Worm (Caenorhabditis elegans) whole organism, L2 larva: Measurements from ENCODE around the gene Y81B9A.1.

ENCODE experiments used
- C34F6.9 ChIP-seq: fragments of 150-350 bp; optimal IDR thresholded peaks from 2 replicates; lab custom pipeline; 2014; ENCODE audit warnings: missing biosample characterization, missing genetic modification characterization
- F13H6.1 ChIP-seq: sonication (generic microtip); optimal IDR thresholded peaks from 2 replicates; lab custom pipeline; 2016; ENCODE audit warnings: missing genetic modification characterization, missing compliant biosample characterization
- Y55F3AM.14 ChIP-seq: fragments of 200-800 bp; sonication (Bioruptor generic); optimal IDR thresholded peaks from 2 replicates; lab custom pipeline; 2018; ENCODE audit warnings: mild to moderate bottlenecking, missing genetic modification characterization, missing compliant biosample characterization
- alr-1 ChIP-seq: fragments of 150-350 bp; optimal IDR thresholded peaks from 2 replicates; lab custom pipeline; 2014; ENCODE audit warnings: missing biosample characterization, missing genetic modification characterization
- aly-2 ChIP-seq: fragments of 150-350 bp; optimal IDR thresholded peaks from 2 replicates; lab custom pipeline; 2014; ENCODE audit warnings: missing biosample characterization, missing genetic modification characterization
- ama-1 ChIP-seq: fragments of 150-350 bp; optimal IDR thresholded peaks from 2 replicates; lab custom pipeline; 2018; ENCODE audit warnings: inconsistent platforms
- blmp-1 ChIP-seq: sonication (generic microtip); optimal IDR thresholded peaks from 2 replicates; lab custom pipeline; 2017; ENCODE audit warnings: missing genetic modification characterization, mild to moderate bottlenecking, missing compliant biosample characterization, antibody characterized with exemption, moderate library complexity; ENCODE audit not compliant: insufficient read depth
- ceh-16 ChIP-seq: fragments of 150-350 bp; optimal IDR thresholded peaks from 2 replicates; lab custom pipeline; 2014; ENCODE audit warnings: missing biosample characterization, missing genetic modification characterization
- ceh-82 ChIP-seq: fragments of 150-350 bp; optimal IDR thresholded peaks from 2 replicates; lab custom pipeline; 2014; ENCODE audit warnings: missing biosample characterization, missing genetic modification characterization
- crh-2 ChIP-seq: sonication (generic microtip); optimal IDR thresholded peaks from 2 replicates; lab custom pipeline; 2017; ENCODE audit warnings: missing biosample characterization, missing genetic modification characterization
- egl-27 ChIP-seq: sonication (generic microtip); optimal IDR thresholded peaks from 3 replicates; lab custom pipeline; 2017; ENCODE audit warnings: missing biosample characterization, missing genetic modification reagents, missing genetic modification characterization
- elt-1 ChIP-seq: fragments of 150-350 bp; optimal IDR thresholded peaks from 2 replicates; lab custom pipeline; 2014; ENCODE audit warnings: missing biosample characterization, missing genetic modification characterization
- fos-1 ChIP-seq: fragments of 150-350 bp; optimal IDR thresholded peaks from 2 replicates; lab custom pipeline; 2014; ENCODE audit warnings: missing biosample characterization, missing genetic modification characterization
- gmeb-1 ChIP-seq: fragments of 150-350 bp; optimal IDR thresholded peaks from 2 replicates; lab custom pipeline; 2014; ENCODE audit warnings: missing biosample characterization, missing genetic modification characterization
- lin-11 ChIP-seq: fragments of 150-350 bp; sonication (generic microtip); optimal IDR thresholded peaks from 2 replicates; lab custom pipeline; 2014; ENCODE audit warnings: missing biosample characterization, missing genetic modification characterization, inconsistent platforms, mixed read lengths
- lin-39 ChIP-seq: fragments of 150-350 bp; optimal IDR thresholded peaks from 2 replicates; lab custom pipeline; 2014; ENCODE audit warnings: missing biosample characterization, missing genetic modification reagents, missing genetic modification characterization
- lsy-2 ChIP-seq, 2 experiments: fragments of 150-350 bp in 1 of 2; sonication (generic microtip) in 1 of 2; optimal IDR thresholded peaks; 2 replicates each; lab custom pipeline; 2014 to 2017; ENCODE audit warnings: missing biosample characterization in 2 of 2, missing genetic modification characterization in 2 of 2
- mab-5 ChIP-seq: fragments of 150-350 bp; optimal IDR thresholded peaks from 2 replicates; lab custom pipeline; 2014; ENCODE audit warnings: missing biosample characterization, missing genetic modification characterization
- mbf-1 ChIP-seq: sonication (generic microtip); optimal IDR thresholded peaks from 2 replicates; lab custom pipeline; 2017; ENCODE audit warnings: missing biosample characterization, missing genetic modification characterization
- mdl-1 ChIP-seq, 2 experiments: fragments of 150-350 bp in 1 of 2; sonication (generic microtip) in 1 of 2; optimal IDR thresholded peaks; 2 replicates each; lab custom pipeline; 2017; ENCODE audit warnings: missing biosample characterization in 2 of 2, missing genetic modification characterization in 2 of 2
- nhr-129 ChIP-seq: fragments of 150-350 bp; optimal IDR thresholded peaks from 2 replicates; lab custom pipeline; 2014; ENCODE audit warnings: missing biosample characterization, missing genetic modification characterization
- nhr-21 ChIP-seq: fragments of 150-350 bp; optimal IDR thresholded peaks from 2 replicates; lab custom pipeline; 2014; ENCODE audit warnings: missing biosample characterization, missing genetic modification characterization
- nhr-237 ChIP-seq: fragments of 150-350 bp; optimal IDR thresholded peaks from 2 replicates; lab custom pipeline; 2014; ENCODE audit warnings: missing biosample characterization, missing genetic modification characterization
- nhr-25 ChIP-seq: fragments of 150-350 bp; sonication (generic microtip); optimal IDR thresholded peaks from 3 replicates; lab custom pipeline; 2014; ENCODE audit warnings: missing biosample characterization, missing genetic modification characterization
- nhr-6 ChIP-seq: fragments of 150-350 bp; optimal IDR thresholded peaks from 2 replicates; lab custom pipeline; 2014; ENCODE audit warnings: missing biosample characterization, missing genetic modification characterization
- sem-4 ChIP-seq: fragments of 150-350 bp; optimal IDR thresholded peaks from 2 replicates; lab custom pipeline; 2014; ENCODE audit warnings: missing biosample characterization, missing genetic modification reagents, missing genetic modification characterization
- skn-1 ChIP-seq: sonication (generic microtip); optimal IDR thresholded peaks from 2 replicates; lab custom pipeline; 2017; ENCODE audit warnings: missing biosample characterization, missing genetic modification characterization
- sma-3 ChIP-seq: sonication (generic microtip); optimal IDR thresholded peaks from 2 replicates; lab custom pipeline; 2016; ENCODE audit warnings: missing genetic modification reagents, missing genetic modification characterization, missing compliant biosample characterization
- sma-9 ChIP-seq, 2 experiments: fragments of 150-350 bp in 1 of 2; sonication (generic microtip) in 1 of 2; optimal IDR thresholded peaks; 2 replicates each; lab custom pipeline; 2014 to 2016; ENCODE audit warnings: missing genetic modification characterization in 2 of 2, mild to moderate bottlenecking in 1 of 2, missing biosample characterization in 1 of 2, missing compliant biosample characterization in 1 of 2, missing genetic modification reagents in 1 of 2, moderate library complexity in 1 of 2
- snpc-4 ChIP-seq: fragments of 150-350 bp; optimal IDR thresholded peaks from 2 replicates; lab custom pipeline; 2014; ENCODE audit warnings: missing biosample characterization, missing genetic modification characterization
- unc-39 ChIP-seq: fragments of 150-350 bp; optimal IDR thresholded peaks from 2 replicates; lab custom pipeline; 2014; ENCODE audit warnings: missing biosample characterization, missing genetic modification characterization
- unc-55 ChIP-seq: fragments of 150-350 bp; sonication (generic microtip); optimal IDR thresholded peaks from 3 replicates; lab custom pipeline; 2014; ENCODE audit warnings: missing biosample characterization, missing genetic modification reagents, missing genetic modification characterization
- zag-1 ChIP-seq: fragments of 150-350 bp; optimal IDR thresholded peaks from 2 replicates; lab custom pipeline; 2014; ENCODE audit warnings: missing biosample characterization, missing genetic modification characterization

Y81B9A.1 gene

DNA sequence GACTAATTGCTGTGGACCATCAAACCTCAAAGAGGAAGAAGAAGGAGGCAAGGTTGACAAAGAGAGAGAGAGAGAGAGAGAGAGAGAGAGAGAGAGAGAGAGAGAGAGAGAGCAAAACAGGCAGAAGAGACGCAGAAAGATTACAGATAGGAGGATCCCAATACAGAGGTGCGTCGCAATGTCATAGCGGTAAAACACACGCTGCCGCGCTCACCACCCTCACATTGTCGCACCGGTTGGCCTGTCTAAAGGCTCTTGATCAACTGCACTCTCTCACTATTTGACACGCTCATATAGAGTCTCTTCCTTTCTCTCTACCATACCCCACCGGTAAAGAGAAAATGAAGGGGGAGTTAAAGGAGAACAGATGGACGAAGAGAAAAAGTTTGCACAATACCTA, 33.0 kb downstream of the Y81B9A.1 start (continued):
- no peak for TF ChIP-seq ama-1
- TF ChIP-seq snpc-4 (tag; lab: Kevin White, UChicago): no peak
- peak in 1 of 2 experiments; percentile 5 for TF ChIP-seq mdl-1 (tag; optimal IDR thresholded peaks at IDR 0.05; lab: Kevin White, UChicago)
- TF ChIP-seq sma-3 (GFP tag; lab: Kevin White, UChicago): no peak
- TF ChIP-seq alr-1 (tag; lab: Kevin White, UChicago): no peak
- TF ChIP-seq gmeb-1 (tag; lab: Kevin White, UChicago): peak; percentile 8

DNA sequence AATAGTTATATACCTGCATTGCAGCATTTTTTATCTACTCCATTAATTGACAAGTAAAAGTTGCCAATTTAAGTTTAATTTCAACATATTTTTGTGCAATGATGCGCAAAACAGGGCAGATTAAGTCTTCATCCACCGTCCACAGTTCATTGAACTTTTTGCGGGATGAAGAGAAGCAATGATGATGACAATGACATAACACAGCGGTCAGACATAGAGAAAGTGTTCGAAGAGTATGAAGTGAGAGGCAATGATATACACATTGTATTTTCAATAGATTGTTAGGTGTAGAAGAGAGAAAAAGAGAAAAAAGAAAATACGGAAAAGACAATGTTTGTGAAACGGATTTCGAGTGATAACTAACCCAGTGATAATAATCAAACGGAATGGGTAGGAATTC, 34.7 kb downstream of the Y81B9A.1 start:
- TF ChIP-seq nhr-21 (tag; lab: Kevin White, UChicago): peak; percentile 31
- TF ChIP-seq skn-1 (tag; lab: Kevin White, UChicago): no peak
- no peak for TF ChIP-seq lsy-2 (tag; optimal IDR thresholded peaks at IDR 0.05; lab: Kevin White, UChicago)

DNA sequence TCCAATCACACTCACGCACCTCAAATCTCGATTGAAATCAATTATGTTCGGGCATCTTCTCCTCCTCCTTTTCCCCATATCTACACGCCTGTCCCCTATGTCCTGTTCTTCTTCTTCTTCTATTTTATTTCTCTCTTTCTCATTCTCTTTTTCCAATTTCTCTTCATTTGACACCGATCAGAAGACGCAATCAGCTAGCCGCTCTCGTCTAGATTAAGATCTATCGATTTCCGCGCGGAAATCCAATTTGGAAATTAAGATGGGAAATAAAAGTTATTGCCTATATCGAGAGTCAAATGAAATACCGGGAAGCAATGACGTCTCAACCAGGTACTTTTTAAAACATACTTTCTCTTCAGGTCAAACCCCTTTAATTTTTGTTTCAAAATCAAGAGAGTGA, 36.2 kb downstream of the Y81B9A.1 start:
- TF ChIP-seq nhr-237 (tag; lab: Kevin White, UChicago): no peak
- TF ChIP-seq nhr-25: peak; percentile 23
- peak; percentile 72 for TF ChIP-seq elt-1
- TF ChIP-seq fos-1 (tag; lab: Kevin White, UChicago): peak; percentile 6
- TF ChIP-seq blmp-1 (tag; lab: Kevin White, UChicago): peak; percentile 14
- peak; percentile 70 for TF ChIP-seq sem-4 (tag; lab: Kevin White, UChicago)
- TF ChIP-seq unc-39 (tag; lab: Kevin White, UChicago): no peak
- peak; percentile 25 for TF ChIP-seq C34F6.9 (tag; lab: Kevin White, UChicago)
- TF ChIP-seq nhr-21 (tag; lab: Kevin White, UChicago): peak; percentile 19
- no peak for TF ChIP-seq sma-3 (GFP tag; lab: Kevin White, UChicago)
- TF ChIP-seq ceh-16 (tag; lab: Kevin White, UChicago): peak; percentile 97
- peak; percentile 50 for TF ChIP-seq sma-9 (GFP tag; optimal IDR thresholded peaks at IDR 0.05; lab: Kevin White, UChicago)
- TF ChIP-seq sma-9 (tag; optimal IDR thresholded peaks at IDR 0.05; lab: Kevin White, UChicago): no peak

DNA sequence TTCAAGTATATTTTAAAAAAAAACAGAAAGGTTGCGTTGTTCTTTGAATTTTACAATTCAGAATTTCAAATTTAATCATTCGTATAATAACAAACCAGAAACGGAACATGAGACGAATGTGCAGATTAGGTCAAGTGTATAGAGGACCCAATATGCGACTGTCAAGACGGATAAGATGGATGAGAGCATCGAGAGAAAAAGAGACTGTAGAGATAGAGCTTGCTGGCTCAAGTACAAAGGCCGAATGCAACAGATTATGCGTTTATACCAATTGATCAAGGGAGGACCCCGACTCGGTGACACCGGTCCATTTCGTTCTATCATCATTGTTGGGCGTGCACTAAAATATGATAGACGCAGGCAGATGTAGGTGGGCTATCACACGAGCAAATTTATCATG, 38.1 kb downstream of the Y81B9A.1 start:
- TF ChIP-seq F13H6.1 (tag; lab: Kevin White, UChicago) (no peak), crh-2 (tag; lab: Kevin White, UChicago) (no peak), mbf-1 (no peak), zag-1 (tag; lab: Kevin White, UChicago) (no peak), elt-1 (no peak)

DNA sequence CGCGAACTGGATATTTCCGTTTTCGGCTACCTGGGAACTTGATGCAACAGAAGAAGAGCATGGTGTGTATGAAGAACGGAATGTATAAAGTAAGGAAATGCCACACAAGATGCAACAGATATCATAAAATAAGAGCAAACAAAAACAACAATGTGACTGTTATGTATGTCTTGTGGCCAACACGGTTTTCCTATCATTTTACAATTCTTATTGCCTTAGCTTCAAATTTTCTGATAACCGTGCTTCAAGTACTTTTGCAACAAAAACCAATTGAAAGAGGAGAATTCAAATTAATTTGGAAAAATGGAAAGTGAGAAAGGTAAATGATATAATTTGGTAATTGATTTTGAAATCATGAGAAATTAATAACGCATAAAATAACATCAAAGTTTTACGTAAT, 39.3 kb downstream of the Y81B9A.1 start:
- TF ChIP-seq fos-1 (tag; lab: Kevin White, UChicago): peak; percentile 12
- no peak for TF ChIP-seq nhr-21 (tag; lab: Kevin White, UChicago)
- TF ChIP-seq, all 48 proteins: peak for 1

DNA sequence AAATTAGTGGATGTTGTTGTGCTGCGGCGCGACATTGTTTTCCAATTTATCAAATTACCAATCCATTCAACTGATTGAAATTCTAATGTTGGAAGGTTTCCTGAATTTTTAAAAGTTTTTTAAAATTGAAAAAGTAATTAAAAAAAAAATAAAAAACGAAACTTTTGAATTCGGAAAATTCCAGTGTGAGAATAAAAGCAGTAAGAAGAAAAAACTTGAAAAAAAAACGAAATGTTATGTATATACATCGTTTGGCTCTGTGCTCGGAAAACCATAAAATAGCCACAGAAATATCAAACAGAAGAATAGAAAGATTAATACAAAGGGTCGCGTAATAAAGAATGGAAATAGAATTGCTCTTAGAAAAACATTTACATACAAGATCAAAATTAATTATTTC, 39.8 kb downstream of the Y81B9A.1 start, which contains the start of gene vav-1:
Gene vav-1, minus strand, starts transcription at position 101 of the 400 bp plus-strand sequence.
- TF ChIP-seq aly-2 (tag; lab: Kevin White, UChicago) (no peak), egl-27 (tag; lab: Kevin White, UChicago) (no peak), sma-9 (GFP tag; optimal IDR thresholded peaks at IDR 0.05; lab: Kevin White, UChicago) (no peak), sma-9 (tag; optimal IDR thresholded peaks at IDR 0.05; lab: Kevin White, UChicago) (no peak)

DNA sequence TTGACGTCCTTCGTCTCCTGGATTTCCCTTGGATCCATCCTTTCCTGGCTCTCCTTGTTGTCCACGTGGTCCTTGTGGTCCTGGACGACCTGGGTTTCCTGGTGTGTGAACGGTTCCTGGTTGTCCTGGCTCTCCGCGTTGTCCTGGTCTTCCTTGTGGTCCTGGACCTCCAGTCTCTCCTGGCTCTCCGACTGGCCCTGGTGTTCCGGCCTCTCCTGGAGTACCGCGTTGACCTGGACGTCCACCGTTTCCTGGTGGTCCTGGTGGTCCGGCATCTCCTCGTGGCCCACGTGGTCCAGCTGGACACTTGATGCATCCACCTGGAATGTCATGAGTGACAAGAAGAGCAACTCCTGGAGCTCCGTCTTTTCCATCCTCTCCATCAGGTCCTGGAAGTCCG, 41.6 kb downstream of the Y81B9A.1 start:
- TF ChIP-seq ceh-82 (tag; lab: Kevin White, UChicago) (no peak), mab-5 (tag; lab: Kevin White, UChicago) (no peak), fos-1 (tag; lab: Kevin White, UChicago) (no peak), nhr-6 (tag; lab: Kevin White, UChicago) (no peak), Y55F3AM.14 (no peak), nhr-129 (tag; lab: Kevin White, UChicago) (no peak), mdl-1 (tag; optimal IDR thresholded peaks at IDR 0.05; lab: Kevin White, UChicago) (no peak), nhr-21 (tag; lab: Kevin White, UChicago) (no peak), lsy-2 (tag; optimal IDR thresholded peaks at IDR 0.05; lab: Kevin White, UChicago) (no peak), lin-39 (tag; lab: Kevin White, UChicago) (no peak), unc-55 (GFP tag; lab: Kevin White, UChicago) (no peak), lin-11 (tag; lab: Kevin White, UChicago) (no peak), aly-2 (tag; lab: Kevin White, UChicago) (no peak), nhr-237 (tag; lab: Kevin White, UChicago) (no peak), snpc-4 (tag; lab: Kevin White, UChicago) (no peak), nhr-25 (no peak)
